Worm (Caenorhabditis elegans): ENCODE data around the gene mfsd-13.2.

- TF ChIP-seq fkh-2 (tag; optimal IDR thresholded peaks at IDR 0.05), result no peak
- TF ChIP-seq nhr-77 (tag; optimal IDR thresholded peaks at IDR 0.05), result no peak
- no peak for TF ChIP-seq fos-1 (tag; optimal IDR thresholded peaks at IDR 0.05)
These were observed 45.6 kb upstream of the mfsd-13.2 start, which contains the start of gene E04F6.8 for ce11 chrII:7211280-7211679.

Data from whole organism, L3 larva.